Worm (Caenorhabditis elegans) whole organism, L4 larva: ENCODE measurements around the gene C09G12.17.

Experiments
- F10B5.3 ChIP-seq: sonication (generic microtip); optimal IDR thresholded peaks from 2 replicates; lab custom pipeline; 2016; ENCODE audit warnings: mild to moderate bottlenecking, missing genetic modification characterization, missing compliant biosample characterization
- F49E8.2 ChIP-seq: sonication (generic microtip); optimal IDR thresholded peaks from 2 replicates; lab custom pipeline; 2016; ENCODE audit warnings: missing compliant biosample characterization, mild to moderate bottlenecking, missing genetic modification characterization, borderline replicate concordance
- T26A8.4 ChIP-seq: fragments of 200-800 bp; sonication (Bioruptor generic); IDR thresholded peaks from 2 replicates; pipeline ENCODE4 v1.3.6; 2022; ENCODE audit warnings: missing genetic modification characterization, missing compliant biosample characterization
- Y105C5A.15 ChIP-seq: fragments of 200-800 bp; sonication (Bioruptor generic); IDR thresholded peaks from 2 replicates; pipeline ENCODE4 v1.3.6; 2022; ENCODE audit warnings: missing genetic modification characterization, missing compliant biosample characterization
- Y75B8A.6 ChIP-seq: fragments of 200-800 bp; sonication (Bioruptor generic); IDR thresholded peaks from 2 replicates; pipeline ENCODE4 v1.3.6; 2022; ENCODE audit warnings: missing genetic modification reagents, missing genetic modification characterization, missing compliant biosample characterization
- ama-1 ChIP-seq: fragments of 150-350 bp; optimal IDR thresholded peaks from 2 replicates; lab custom pipeline; 2014; ENCODE audit warnings: inconsistent platforms, mixed read lengths
- arid-1 ChIP-seq: fragments of 200-800 bp; sonication (Bioruptor generic); conservative IDR thresholded peaks from 2 replicates; pipeline ENCODE4 v1.3.6; 2022; ENCODE audit warnings: missing genetic modification reagents, missing genetic modification characterization, missing compliant biosample characterization
- ceh-82 ChIP-seq: sonication (generic microtip); optimal IDR thresholded peaks from 2 replicates; lab custom pipeline; 2017; ENCODE audit warnings: missing biosample characterization, missing genetic modification characterization
- daf-16 ChIP-seq, 3 experiments: sonication (generic microtip); optimal IDR thresholded peaks; 2 replicates each; lab custom pipeline; 2016 to 2017; ENCODE audit warnings: missing genetic modification characterization in 3 of 3, missing genetic modification reagents in 3 of 3, mild to moderate bottlenecking in 2 of 3, missing compliant biosample characterization in 2 of 3, missing biosample characterization in 1 of 3, moderate library complexity in 1 of 3
- dmd-9 ChIP-seq: fragments of 200-800 bp; sonication (Bioruptor generic); IDR thresholded peaks from 2 replicates; pipeline ENCODE4 v1.3.6; 2022; ENCODE audit warnings: missing genetic modification reagents, missing genetic modification characterization, missing compliant biosample characterization
- duxl-1 ChIP-seq: sonication (generic microtip); optimal IDR thresholded peaks from 2 replicates; lab custom pipeline; 2016; ENCODE audit warnings: mild to moderate bottlenecking, missing genetic modification characterization, moderate library complexity, missing compliant biosample characterization; ENCODE audit not compliant: poor library complexity
- dve-1 ChIP-seq: sonication (generic microtip); optimal IDR thresholded peaks from 2 replicates; lab custom pipeline; 2017; ENCODE audit warnings: antibody characterized with exemption, mild to moderate bottlenecking, missing genetic modification characterization, missing compliant biosample characterization; ENCODE audit not compliant: insufficient read depth
- fos-1 ChIP-seq: fragments of 150-350 bp; optimal IDR thresholded peaks from 2 replicates; lab custom pipeline; 2014; ENCODE audit warnings: missing biosample characterization, missing genetic modification characterization
- gei-8 ChIP-seq: fragments of 200-800 bp; sonication (Bioruptor generic); optimal IDR thresholded peaks from 2 replicates; lab custom pipeline; 2018; ENCODE audit warnings: mild to moderate bottlenecking, missing genetic modification characterization, missing compliant biosample characterization
- jun-1 ChIP-seq: fragments of 150-350 bp; optimal IDR thresholded peaks from 2 replicates; lab custom pipeline; 2014; ENCODE audit warnings: missing biosample characterization, missing genetic modification reagents, missing genetic modification characterization
- lin-15B ChIP-seq: fragments of 150-350 bp; sonication (generic microtip); optimal IDR thresholded peaks from 3 replicates; lab custom pipeline; 2014; ENCODE audit warnings: missing biosample characterization, missing genetic modification characterization
- madf-9 ChIP-seq: fragments of 200-800 bp; sonication (Bioruptor generic); conservative IDR thresholded peaks from 2 replicates; pipeline ENCODE4 v1.3.6; 2022; ENCODE audit warnings: missing genetic modification reagents, missing genetic modification characterization, missing compliant biosample characterization
- mdl-1 ChIP-seq, 2 experiments: fragments of 150-350 bp in 1 of 2; sonication (generic microtip) in 1 of 2; optimal IDR thresholded peaks; 2 replicates each; lab custom pipeline; 2014 to 2017; ENCODE audit warnings: missing biosample characterization in 2 of 2, missing genetic modification characterization in 2 of 2
- nhr-11 ChIP-seq: fragments of 150-350 bp; optimal IDR thresholded peaks from 2 replicates; lab custom pipeline; 2014; ENCODE audit warnings: missing biosample characterization, missing genetic modification characterization
- nhr-28 ChIP-seq: fragments of 150-350 bp; optimal IDR thresholded peaks from 2 replicates; lab custom pipeline; 2014; ENCODE audit warnings: missing biosample characterization, missing genetic modification characterization
- nhr-6 ChIP-seq: fragments of 150-350 bp; optimal IDR thresholded peaks from 2 replicates; lab custom pipeline; 2014; ENCODE audit warnings: missing biosample characterization, missing genetic modification characterization
- nhr-77 ChIP-seq: fragments of 150-350 bp; optimal IDR thresholded peaks from 2 replicates; lab custom pipeline; 2014; ENCODE audit warnings: missing biosample characterization, missing genetic modification characterization
- saeg-2 ChIP-seq: fragments of 200-800 bp; sonication (Bioruptor generic); IDR thresholded peaks from 2 replicates; pipeline ENCODE4 v1.3.6; 2022; ENCODE audit warnings: missing genetic modification reagents, missing genetic modification characterization, missing compliant biosample characterization
- set-16 ChIP-seq: fragments of 200-800 bp; sonication (Bioruptor generic); IDR thresholded peaks from 2 replicates; pipeline ENCODE4 v1.3.6; 2022; ENCODE audit warnings: missing genetic modification reagents, missing genetic modification characterization, missing compliant biosample characterization
- spr-3 ChIP-seq: fragments of 200-800 bp; sonication (Bioruptor generic); optimal IDR thresholded peaks from 2 replicates; lab custom pipeline; 2018; ENCODE audit warnings: mild to moderate bottlenecking, missing genetic modification characterization, missing compliant biosample characterization
- unc-62 ChIP-seq, 3 experiments: fragments of 150-350 bp in 1 of 3; sonication (generic microtip); optimal IDR thresholded peaks in 2 of 3; peaks in 1 of 3; 1 replicate in 1 of 3; 2 replicates in 2 of 3; lab custom pipeline; 2014 to 2017; ENCODE audit warnings: missing biosample characterization in 3 of 3, missing genetic modification characterization in 3 of 3, missing genetic modification reagents in 3 of 3, missing genotype in 1 of 3
- zfp-2 ChIP-seq: sonication (generic microtip); optimal IDR thresholded peaks from 2 replicates; lab custom pipeline; 2016; ENCODE audit warnings: mild to moderate bottlenecking, missing genetic modification characterization, missing compliant biosample characterization
- zip-11 ChIP-seq: fragments of 200-800 bp; sonication (Bioruptor generic); IDR thresholded peaks from 2 replicates; pipeline ENCODE4 v1.3.6; 2022; ENCODE audit warnings: missing genetic modification characterization, missing compliant biosample characterization
- ztf-11 ChIP-seq: fragments of 150-350 bp; optimal IDR thresholded peaks from 2 replicates; lab custom pipeline; 2014; ENCODE audit warnings: missing biosample characterization, missing genetic modification characterization
- ztf-7 ChIP-seq: fragments of 150-350 bp; optimal IDR thresholded peaks from 2 replicates; lab custom pipeline; 2014; ENCODE audit warnings: missing biosample characterization, missing genetic modification characterization

C09G12.17 gene

DNA sequence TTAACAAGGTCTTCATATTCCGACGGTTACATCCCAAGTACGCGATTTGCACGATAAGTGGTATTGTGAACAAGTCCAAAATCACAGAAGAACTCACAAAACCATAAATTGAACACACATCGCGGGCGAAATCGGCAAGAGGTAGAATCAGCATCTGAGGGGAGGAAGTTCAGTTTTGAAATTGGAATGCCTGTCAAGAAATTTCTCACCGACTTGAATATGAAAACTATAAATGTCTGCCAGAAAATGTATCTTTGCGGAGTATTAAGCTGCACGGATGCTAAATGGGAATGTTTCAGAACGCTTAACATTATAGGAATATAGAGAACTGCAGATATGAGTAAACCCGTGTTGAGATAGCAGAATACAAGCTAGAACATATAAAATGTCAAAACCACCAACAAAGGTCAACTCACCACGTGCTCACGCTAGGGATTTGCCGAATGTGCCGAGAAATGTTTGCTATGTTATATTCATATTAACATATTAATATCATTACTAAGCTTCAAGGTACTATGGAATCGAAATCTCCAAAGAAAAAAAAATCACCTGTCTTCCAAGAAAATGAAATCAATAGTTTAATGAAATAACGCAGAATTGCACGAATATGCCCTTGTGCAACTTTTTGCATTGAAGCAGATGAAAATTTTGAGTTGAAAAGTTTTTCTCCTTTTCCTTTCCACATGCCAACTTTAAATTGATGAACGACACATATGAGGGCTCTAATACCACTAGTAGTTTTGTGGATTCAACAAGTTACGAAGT is 13.9 kb downstream of the C09G12.17 start, which contains the start of gene srz-82:
Gene srz-82 (plus strand): TSS at position 701 of the 765 bp plus-strand sequence.
- no peak for TF ChIP-seq saeg-2 (GFP tag; lab: Robert Waterston, UW)
- TF ChIP-seq unc-62 (GFP tag; optimal IDR thresholded peaks at IDR 0.05 in 1 of 2; lab: Kevin White, UChicago): peak in 1 of 2 experiments; percentile 96
- TF ChIP-seq unc-62 (tag; optimal IDR thresholded peaks at IDR 0.05; lab: Kevin White, UChicago): no peak
- no peak for TF ChIP-seq nhr-6 (tag; lab: Kevin White, UChicago)
- no peak for TF ChIP-seq F10B5.3 (tag; lab: Kevin White, UChicago)

DNA sequence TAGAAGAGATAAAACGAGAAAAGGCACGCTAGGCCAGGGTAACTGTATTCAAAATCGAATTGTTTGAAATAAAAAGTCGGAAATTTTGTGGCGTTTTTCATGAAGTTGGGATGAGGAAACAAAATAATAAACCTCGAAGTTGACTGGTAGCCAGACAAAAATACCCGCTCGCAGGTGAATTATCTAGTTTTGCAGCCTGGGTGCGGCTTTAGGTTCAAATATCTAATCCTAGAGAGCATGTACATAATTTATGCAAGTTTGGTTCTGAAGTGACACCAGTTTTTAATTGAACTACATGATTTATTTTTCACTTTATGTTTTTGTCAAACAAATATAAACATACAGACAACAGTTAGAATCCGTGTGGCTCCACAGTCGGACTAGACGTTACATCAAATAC is 14.5 kb downstream of the C09G12.17 start, which contains the start of gene srz-37:
Gene srz-37 (minus strand): TSS at position 101 of the 400 bp plus-strand sequence.
- TF ChIP-seq Y75B8A.6 (no peak), spr-3 (no peak)
- TF ChIP-seq, all 104 proteins: peak for 0

- TF ChIP-seq spr-3: no peak
- no peak for TF ChIP-seq ztf-7 (tag; lab: Kevin White, UChicago)
- TF ChIP-seq arid-1 (GFP tag; lab: Robert Waterston, UW): no peak
- TF ChIP-seq T26A8.4: no peak
- no peak for TF ChIP-seq jun-1 (tag; lab: Kevin White, UChicago)
- TF ChIP-seq fos-1 (tag; lab: Kevin White, UChicago): no peak
Measured at ce11 chrIV:3478911-3479385, 17.3 kb downstream of the C09G12.17 start, which contains the start of the genes srz-70 and C09G12.5. srz-70 (minus strand) TSS chrIV:3479011. C09G12.5 (plus strand) TSS chrIV:3479335.

DNA sequence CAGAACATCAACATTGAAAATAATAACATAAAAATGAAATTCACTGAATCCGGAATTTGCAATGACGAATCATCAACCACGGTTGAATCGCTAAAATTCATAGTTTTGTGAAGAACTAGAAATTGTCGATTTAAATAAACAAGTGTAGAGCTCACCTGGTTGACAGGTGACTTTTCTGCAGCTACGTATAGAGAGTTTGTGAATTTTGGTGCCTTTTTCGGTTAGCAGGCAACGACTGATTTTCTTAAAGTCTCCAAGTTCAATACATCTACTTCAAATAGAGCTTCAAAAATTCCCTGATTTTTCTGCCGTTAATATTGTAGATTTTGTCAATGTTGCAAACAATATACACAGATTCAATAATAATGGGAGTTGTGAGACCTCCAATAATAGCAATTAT is 19.1 kb downstream of the C09G12.17 start, which contains the start of gene srz-69:
Gene srz-69 (minus strand): TSS at position 101 of the 400 bp plus-strand sequence.
- no peak for TF ChIP-seq ama-1 (lab: Kevin White, UChicago)
- no peak for TF ChIP-seq ceh-82 (tag; lab: Kevin White, UChicago)
- TF ChIP-seq zfp-2: no peak
- TF ChIP-seq nhr-28 (tag; lab: Kevin White, UChicago): no peak
- TF ChIP-seq duxl-1 (tag; lab: Kevin White, UChicago): no peak
- no peak for TF ChIP-seq lin-15B
- TF ChIP-seq zip-11 (GFP tag; lab: Robert Waterston, UW): no peak
- TF ChIP-seq F49E8.2 (tag; lab: Kevin White, UChicago): no peak
- no peak for TF ChIP-seq gei-8 (GFP tag; lab: Kevin White, UChicago)
- TF ChIP-seq nhr-11 (tag; lab: Kevin White, UChicago): no peak
- TF ChIP-seq dve-1 (tag; lab: Kevin White, UChicago): no peak
- TF ChIP-seq nhr-77 (tag; lab: Kevin White, UChicago): no peak
- TF ChIP-seq daf-16 (GFP tag; optimal IDR thresholded peaks at IDR 0.05; lab: Kevin White, UChicago): no peak
- TF ChIP-seq daf-16 (tag; optimal IDR thresholded peaks at IDR 0.05; lab: Kevin White, UChicago): no peak
- no peak for TF ChIP-seq dmd-9 (GFP tag; lab: Robert Waterston, UW)

DNA sequence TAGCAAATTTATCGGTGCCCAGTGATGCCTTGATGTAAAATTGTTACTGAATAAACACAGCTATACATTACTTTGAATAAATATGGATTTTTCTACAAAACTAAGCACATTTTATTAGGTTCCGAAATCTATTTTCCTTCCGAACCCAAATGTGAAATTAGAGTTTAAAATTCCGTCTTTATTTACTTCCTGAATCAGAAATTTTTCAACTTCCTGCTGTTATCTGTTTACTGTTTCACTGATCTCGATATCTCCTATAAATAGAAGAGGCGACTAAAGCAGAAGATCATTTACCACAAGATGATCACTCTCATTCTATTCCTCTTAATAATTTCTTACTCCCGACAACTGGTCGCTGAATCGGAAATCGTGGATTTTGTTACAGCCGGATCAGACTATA is 26.5 kb downstream of the C09G12.17 start, which contains the start of gene F58E2.2:
Gene F58E2.2 (plus strand): TSS at position 301 of the 400 bp plus-strand sequence.
- no peak for TF ChIP-seq Y105C5A.15 (GFP tag; lab: Robert Waterston, UW)
- TF ChIP-seq mdl-1 (tag; optimal IDR thresholded peaks at IDR 0.05; lab: Kevin White, UChicago): no peak
- TF ChIP-seq ztf-11: no peak
- no peak for TF ChIP-seq madf-9 (GFP tag; lab: Robert Waterston, UW)
- TF ChIP-seq set-16 (GFP tag; lab: Robert Waterston, UW): no peak
